Worm (Caenorhabditis elegans): ENCODE measurements around the gene slr-2.
A peak's percentile ranks its signal among the peaks of the same experiment; 100 is the strongest.

slr-2 gene

DNA sequence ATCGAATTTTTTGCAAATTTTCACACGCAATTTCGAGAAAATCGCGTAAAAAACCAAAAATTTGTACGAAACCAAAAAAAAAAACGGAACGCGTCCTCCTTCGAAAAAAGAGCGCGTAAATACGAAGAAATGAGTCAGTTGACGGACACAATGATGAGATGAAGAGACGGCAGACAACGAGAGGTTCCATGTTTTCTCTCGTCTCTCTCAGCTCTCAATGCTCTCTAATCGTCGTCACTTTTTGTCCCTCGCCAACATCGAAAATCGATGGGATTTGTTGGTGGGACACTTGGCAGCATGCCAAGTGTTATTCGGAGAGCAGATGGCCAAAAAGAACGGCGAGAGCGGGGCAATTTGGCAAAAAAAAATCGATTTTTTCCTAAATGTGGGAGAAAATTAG, 7.8 kb upstream of the slr-2 start (continued):
- TF ChIP-seq lin-39 (tag; optimal IDR thresholded peaks at IDR 0.05) (no peak), dmd-4 (tag; optimal IDR thresholded peaks at IDR 0.05) (no peak), lsy-2 (tag; optimal IDR thresholded peaks at IDR 0.05) (peak; percentile 66 to 90), ceh-16 (tag; optimal IDR thresholded peaks at IDR 0.05) (no peak), nhr-129 (tag; optimal IDR thresholded peaks at IDR 0.05) (peak; percentile 82), C34F6.9 (tag; optimal IDR thresholded peaks at IDR 0.05) (peak; percentile 96), blmp-1 (tag; optimal IDR thresholded peaks at IDR 0.05; ENCODE audit: insufficient read depth) (peak; percentile 6), nhr-23 (tag; optimal IDR thresholded peaks at IDR 0.05) (no peak), elt-1 (tag; optimal IDR thresholded peaks at IDR 0.05) (no peak), crh-2 (tag; optimal IDR thresholded peaks at IDR 0.05) (peak; percentile 85), alr-1 (tag; optimal IDR thresholded peaks at IDR 0.05) (no peak), unc-39 (tag; optimal IDR thresholded peaks at IDR 0.05) (no peak), unc-62 (GFP tag; optimal IDR thresholded peaks at IDR 0.05) (peak; percentile 27), lin-11 (tag; optimal IDR thresholded peaks at IDR 0.05) (peak; percentile 58), ZK546.5 (tag; optimal IDR thresholded peaks at IDR 0.05) (no peak), nhr-77 (tag; optimal IDR thresholded peaks at IDR 0.05) (no peak), mdl-1 (tag; optimal IDR thresholded peaks at IDR 0.05) (peak in 1 of 2 experiments; percentile 35), ceh-82 (tag; optimal IDR thresholded peaks at IDR 0.05) (peak; percentile 48)

DNA sequence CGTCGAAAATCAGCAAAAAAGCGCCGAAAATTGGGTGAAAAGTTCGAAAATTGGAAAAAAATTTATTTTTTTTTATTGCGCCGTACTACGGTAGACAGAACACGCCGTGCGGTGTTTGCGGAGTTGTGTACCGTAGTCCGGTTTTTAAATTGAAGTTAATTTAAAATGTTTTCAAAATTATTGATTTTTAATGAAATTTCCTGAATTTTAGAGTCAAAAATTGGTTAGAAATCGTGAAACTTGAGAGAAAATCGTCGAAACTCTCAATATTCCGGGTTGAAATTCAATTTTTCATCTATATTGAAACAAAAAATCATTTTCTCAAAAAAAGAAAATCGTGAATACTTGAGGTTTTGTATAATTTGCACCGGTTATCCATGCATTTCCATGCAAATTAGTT, 5.1 kb upstream of the slr-2 start, which contains the start of gene nova-1:
TSS of gene nova-1 (minus strand) at position 101 of the 400 bp plus-strand sequence.
- TF ChIP-seq nhr-25 (tag; optimal IDR thresholded peaks at IDR 0.05), result no peak
- TF ChIP-seq ztf-11 (tag; optimal IDR thresholded peaks at IDR 0.05), result no peak
- no peak for TF ChIP-seq sem-4 (tag; optimal IDR thresholded peaks at IDR 0.05)
- TF ChIP-seq egl-27 (tag; optimal IDR thresholded peaks at IDR 0.05), result no peak
- no peak for TF ChIP-seq nhr-237 (tag; optimal IDR thresholded peaks at IDR 0.05)
- TF ChIP-seq mdl-1 (tag; optimal IDR thresholded peaks at IDR 0.05), result no peak

DNA sequence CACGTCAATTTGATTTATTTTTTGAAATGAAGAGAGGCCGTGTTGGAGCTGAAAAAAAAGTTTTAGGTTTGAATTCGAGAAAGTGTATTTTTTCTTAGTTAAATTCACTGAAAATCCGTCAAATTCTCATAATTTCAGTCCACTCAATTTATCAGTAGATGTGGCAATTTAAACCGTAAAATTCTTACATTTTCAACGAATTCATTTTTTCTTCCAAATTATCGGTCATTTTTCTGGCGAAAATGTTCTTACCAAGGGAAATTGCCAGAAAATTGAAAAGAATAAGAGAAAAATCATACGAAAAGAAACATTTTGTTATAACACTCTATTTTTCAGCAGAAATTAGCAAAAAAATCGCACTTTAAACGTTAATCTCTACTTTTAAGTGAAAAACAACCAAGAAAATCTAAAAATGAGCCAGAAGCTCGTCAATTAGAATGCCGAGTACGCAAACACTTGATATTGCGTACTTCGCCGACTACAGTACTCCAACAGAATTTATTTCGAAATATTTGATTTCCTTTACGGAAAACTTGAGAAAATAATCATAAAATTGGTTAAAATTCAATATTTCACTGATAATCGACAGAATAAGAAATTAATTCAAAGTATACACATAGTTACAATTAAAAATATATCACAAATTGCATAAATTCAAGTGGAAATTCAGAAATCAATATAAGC, 1.6 kb upstream of the slr-2 start, which contains the start of gene fbxa-106:
TSS of gene fbxa-106 (minus strand) at position 51 of the 684 bp plus-strand sequence.
- TF ChIP-seq peb-1 (tag; optimal IDR thresholded peaks at IDR 0.05), result no peak
- no peak for TF ChIP-seq R02D3.7 (tag; optimal IDR thresholded peaks at IDR 0.05)
- TF ChIP-seq elt-3 (tag; optimal IDR thresholded peaks at IDR 0.05), result no peak
- no peak for TF ChIP-seq nhr-6 (tag; optimal IDR thresholded peaks at IDR 0.05)
- TF ChIP-seq nhr-23 (tag; optimal IDR thresholded peaks at IDR 0.05), result no peak
- TF ChIP-seq nhr-25 (tag; optimal IDR thresholded peaks at IDR 0.05), result no peak
- no peak for TF ChIP-seq dmd-4 (tag; optimal IDR thresholded peaks at IDR 0.05)
- TF ChIP-seq fos-1 (tag; optimal IDR thresholded peaks at IDR 0.05), result no peak
- no peak for TF ChIP-seq unc-55 (GFP tag; optimal IDR thresholded peaks at IDR 0.05)
- no peak for TF ChIP-seq unc-39 (tag; optimal IDR thresholded peaks at IDR 0.05)

DNA sequence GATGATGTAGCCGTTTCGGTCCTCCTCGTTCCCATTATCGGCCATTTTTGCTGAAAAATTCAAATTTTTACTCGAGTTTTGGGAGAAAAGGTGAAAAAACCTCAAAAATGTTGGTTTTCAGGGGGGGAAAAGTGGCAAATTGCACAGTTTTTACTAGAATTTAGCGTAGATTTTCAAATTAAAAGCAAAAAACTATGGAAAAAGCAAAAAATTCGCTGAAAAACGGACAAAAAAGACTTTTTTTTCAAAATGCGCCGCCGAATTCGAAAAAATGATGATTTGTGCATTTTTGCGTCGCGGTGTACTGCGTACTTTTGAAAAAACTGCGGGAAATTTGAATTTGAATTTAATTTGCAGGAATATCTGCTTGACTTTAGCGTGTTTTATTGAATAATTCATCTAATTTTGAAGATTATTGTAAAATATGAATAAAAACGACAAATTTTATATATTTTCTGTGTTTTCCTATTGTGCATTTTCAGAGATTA, 705 bp upstream of the slr-2 start, which contains the start of gene Y59A8B.12:
TSS of gene Y59A8B.12 (minus strand) at position 51 of the 488 bp plus-strand sequence.
- TF ChIP-seq ceh-16 (tag; optimal IDR thresholded peaks at IDR 0.05) (no peak), mdl-1 (tag; optimal IDR thresholded peaks at IDR 0.05) (no peak), nhr-12 (tag; optimal IDR thresholded peaks at IDR 0.05) (no peak), nhr-10 (tag; optimal IDR thresholded peaks at IDR 0.05) (no peak)

DNA sequence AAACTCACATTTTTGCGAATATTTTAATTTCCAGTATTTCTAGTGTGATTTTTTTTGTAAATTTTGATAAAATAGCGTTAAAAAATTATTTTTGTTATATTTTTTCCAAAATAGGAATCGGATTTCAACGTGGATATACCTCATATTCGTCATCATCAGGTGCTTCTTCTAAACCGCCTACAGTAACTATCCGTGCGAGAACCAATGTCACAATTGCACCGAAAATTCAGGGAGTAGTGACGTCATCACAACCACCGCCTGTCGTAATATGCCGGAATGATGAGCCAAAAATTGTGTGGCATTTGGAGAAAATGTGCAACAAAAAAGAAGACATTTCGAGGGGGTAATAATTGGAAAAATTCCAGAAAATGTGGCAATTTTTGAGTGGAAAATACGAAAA, 4.3 kb downstream of the slr-2 start:
- TF ChIP-seq aly-2 (tag; optimal IDR thresholded peaks at IDR 0.05), result no peak
- no peak for TF ChIP-seq C34F6.9 (tag; optimal IDR thresholded peaks at IDR 0.05)
- TF ChIP-seq nhr-10 (tag; optimal IDR thresholded peaks at IDR 0.05), result no peak
- TF ChIP-seq elt-1 (tag; optimal IDR thresholded peaks at IDR 0.05), result no peak
- no peak for TF ChIP-seq ZK546.5 (tag; optimal IDR thresholded peaks at IDR 0.05)
- no peak for TF ChIP-seq unc-55 (GFP tag; optimal IDR thresholded peaks at IDR 0.05)
- no peak for TF ChIP-seq nhr-23 (tag; optimal IDR thresholded peaks at IDR 0.05)
- TF ChIP-seq nhr-6 (tag; optimal IDR thresholded peaks at IDR 0.05), result no peak
- TF ChIP-seq alr-1 (tag; optimal IDR thresholded peaks at IDR 0.05), result no peak

All from whole organism, L2 larva.